Fruit fly (Drosophila melanogaster): Measurements from ENCODE around the gene LManIII.

LManIII gene

dm6 chr2L:8768660-8769138, at the start of gene LManIII:
LManIII (minus strand) TSS chr2L:8768710.
- no peak for TF ChIP-seq CG13204 (GFP tag; optimal IDR thresholded peaks at IDR 0.05)
- TF ChIP-seq CG8301 (tag; optimal IDR thresholded peaks at IDR 0.05): no peak
- TF ChIP-seq CG14655 (GFP tag; optimal IDR thresholded peaks at IDR 0.05): no peak
- no peak for TF ChIP-seq CG34367 (tag; optimal IDR thresholded peaks at IDR 0.05)
- no peak for TF ChIP-seq CG15710 (tag; optimal IDR thresholded peaks at IDR 0.05)
- TF ChIP-seq D1 (tag; optimal IDR thresholded peaks at IDR 0.05): no peak
- TF ChIP-seq CG10348 (GFP tag; IDR thresholded peaks at IDR 0.05): no peak
- TF ChIP-seq CG8159 (tag; optimal IDR thresholded peaks at IDR 0.05): no peak
- TF ChIP-seq rn (GFP tag; IDR thresholded peaks at IDR 0.05): no peak
- TF ChIP-seq Snoo (tag; optimal IDR thresholded peaks at IDR 0.05): no peak
- TF ChIP-seq CG32121 (GFP tag; IDR thresholded peaks at IDR 0.05): no peak
- no peak for TF ChIP-seq CG9948 (tag; optimal IDR thresholded peaks at IDR 0.05)
- TF ChIP-seq CG12605 (GFP tag; IDR thresholded peaks at IDR 0.05): no peak
- no peak for TF ChIP-seq CG17806 (tag; optimal IDR thresholded peaks at IDR 0.05)
- TF ChIP-seq Pif1B (GFP tag; optimal IDR thresholded peaks at IDR 0.05): no peak
- TF ChIP-seq Ets98B (GFP tag; IDR thresholded peaks at IDR 0.05): no peak
- TF ChIP-seq EcR (GFP tag; optimal IDR thresholded peaks at IDR 0.05): no peak
- no peak for TF ChIP-seq fd96Ca (GFP tag; IDR thresholded peaks at IDR 0.05)

- no peak for TF ChIP-seq Ets98B (GFP tag; IDR thresholded peaks at IDR 0.05)
- no peak for TF ChIP-seq D1 (tag; optimal IDR thresholded peaks at IDR 0.05)
- no peak for TF ChIP-seq CG8159 (tag; optimal IDR thresholded peaks at IDR 0.05)
- TF ChIP-seq rn (GFP tag; IDR thresholded peaks at IDR 0.05): no peak
- TF ChIP-seq CG10348 (GFP tag; IDR thresholded peaks at IDR 0.05): no peak
- no peak for TF ChIP-seq Snoo (tag; optimal IDR thresholded peaks at IDR 0.05)
- TF ChIP-seq CG32121 (GFP tag; IDR thresholded peaks at IDR 0.05): no peak
Measured at dm6 chr2L:8817343-8817742, 48.8 kb upstream of the LManIII start.

- no peak for TF ChIP-seq CG8301 (tag; optimal IDR thresholded peaks at IDR 0.05)
- TF ChIP-seq Pif1A (GFP tag; optimal IDR thresholded peaks at IDR 0.05): no peak
Measured at dm6 chr2L:8809812-8810211, 41.3 kb upstream of the LManIII start.

dm6 chr2L:8804128-8804527, 35.6 kb upstream of the LManIII start:
- TF ChIP-seq CG10348 (GFP tag; IDR thresholded peaks at IDR 0.05) (no peak), CG17806 (tag; optimal IDR thresholded peaks at IDR 0.05) (no peak), fd96Ca (GFP tag; IDR thresholded peaks at IDR 0.05) (no peak)

dm6 chr2L:8799009-8799408, 30.5 kb upstream of the LManIII start:
- TF ChIP-seq gl (tag; optimal IDR thresholded peaks at IDR 0.05) (no peak), EcR (GFP tag; optimal IDR thresholded peaks at IDR 0.05) (no peak), CG4496 (GFP tag; IDR thresholded peaks at IDR 0.05) (no peak), Pif1B (GFP tag; optimal IDR thresholded peaks at IDR 0.05) (no peak), CG10348 (GFP tag; IDR thresholded peaks at IDR 0.05) (no peak), fd96Ca (GFP tag; IDR thresholded peaks at IDR 0.05) (no peak), CG9948 (tag; optimal IDR thresholded peaks at IDR 0.05) (no peak), CG34367 (tag; optimal IDR thresholded peaks at IDR 0.05) (no peak), CG8159 (tag; optimal IDR thresholded peaks at IDR 0.05) (no peak), CG13204 (GFP tag; optimal IDR thresholded peaks at IDR 0.05) (no peak)

- TF ChIP-seq CG4496 (GFP tag; IDR thresholded peaks at IDR 0.05) (no peak), CG8159 (tag; optimal IDR thresholded peaks at IDR 0.05) (no peak), CG8301 (tag; optimal IDR thresholded peaks at IDR 0.05) (no peak), CG34367 (tag; optimal IDR thresholded peaks at IDR 0.05) (no peak), CG9948 (tag; optimal IDR thresholded peaks at IDR 0.05) (no peak), gl (tag; optimal IDR thresholded peaks at IDR 0.05) (no peak), CG12605 (GFP tag; IDR thresholded peaks at IDR 0.05) (no peak), CG15710 (tag; optimal IDR thresholded peaks at IDR 0.05) (no peak), rn (GFP tag; IDR thresholded peaks at IDR 0.05) (no peak), Pif1A (GFP tag; optimal IDR thresholded peaks at IDR 0.05) (no peak), EcR (GFP tag; optimal IDR thresholded peaks at IDR 0.05) (no peak), Pif1B (GFP tag; optimal IDR thresholded peaks at IDR 0.05) (no peak), CG10348 (GFP tag; IDR thresholded peaks at IDR 0.05) (no peak), Snoo (tag; optimal IDR thresholded peaks at IDR 0.05) (no peak), CG17806 (tag; optimal IDR thresholded peaks at IDR 0.05) (no peak), Ets98B (GFP tag; IDR thresholded peaks at IDR 0.05) (no peak), D1 (tag; optimal IDR thresholded peaks at IDR 0.05) (no peak), CG32121 (GFP tag; IDR thresholded peaks at IDR 0.05) (no peak)
Measured at dm6 chr2L:8794151-8794550, 25.6 kb upstream of the LManIII start.

dm6 chr2L:8791703-8792102, 23.2 kb upstream of the LManIII start:
- no peak for TF ChIP-seq CG17806 (tag; optimal IDR thresholded peaks at IDR 0.05)
- TF ChIP-seq CG14655 (GFP tag; optimal IDR thresholded peaks at IDR 0.05): no peak
- no peak for TF ChIP-seq CG15710 (tag; optimal IDR thresholded peaks at IDR 0.05)
- no peak for TF ChIP-seq EcR (GFP tag; optimal IDR thresholded peaks at IDR 0.05)
- no peak for TF ChIP-seq Snoo (tag; optimal IDR thresholded peaks at IDR 0.05)
- no peak for TF ChIP-seq fd96Ca (GFP tag; IDR thresholded peaks at IDR 0.05)
- no peak for TF ChIP-seq rn (GFP tag; IDR thresholded peaks at IDR 0.05)
- TF ChIP-seq CG34367 (tag; optimal IDR thresholded peaks at IDR 0.05): no peak
- no peak for TF ChIP-seq D1 (tag; optimal IDR thresholded peaks at IDR 0.05)
- TF ChIP-seq gl (tag; optimal IDR thresholded peaks at IDR 0.05): no peak
- no peak for TF ChIP-seq CG8301 (tag; optimal IDR thresholded peaks at IDR 0.05)
- no peak for TF ChIP-seq CG9948 (tag; optimal IDR thresholded peaks at IDR 0.05)
- no peak for TF ChIP-seq CG13204 (GFP tag; optimal IDR thresholded peaks at IDR 0.05)
- TF ChIP-seq CG8159 (tag; optimal IDR thresholded peaks at IDR 0.05): no peak
- no peak for TF ChIP-seq Pif1A (GFP tag; optimal IDR thresholded peaks at IDR 0.05)
- TF ChIP-seq CG32121 (GFP tag; IDR thresholded peaks at IDR 0.05): no peak
- no peak for TF ChIP-seq CG12605 (GFP tag; IDR thresholded peaks at IDR 0.05)
- no peak for TF ChIP-seq CG4496 (GFP tag; IDR thresholded peaks at IDR 0.05)
- TF ChIP-seq CG10348 (GFP tag; IDR thresholded peaks at IDR 0.05): no peak
- no peak for TF ChIP-seq Ets98B (GFP tag; IDR thresholded peaks at IDR 0.05)

Measured in whole organism, pupa.